Fruit fly (Drosophila melanogaster): Measurements from ENCODE around the gene skd.
A peak's percentile ranks its signal among the peaks of the same experiment; 100 is the strongest.

The skd gene

DNA sequence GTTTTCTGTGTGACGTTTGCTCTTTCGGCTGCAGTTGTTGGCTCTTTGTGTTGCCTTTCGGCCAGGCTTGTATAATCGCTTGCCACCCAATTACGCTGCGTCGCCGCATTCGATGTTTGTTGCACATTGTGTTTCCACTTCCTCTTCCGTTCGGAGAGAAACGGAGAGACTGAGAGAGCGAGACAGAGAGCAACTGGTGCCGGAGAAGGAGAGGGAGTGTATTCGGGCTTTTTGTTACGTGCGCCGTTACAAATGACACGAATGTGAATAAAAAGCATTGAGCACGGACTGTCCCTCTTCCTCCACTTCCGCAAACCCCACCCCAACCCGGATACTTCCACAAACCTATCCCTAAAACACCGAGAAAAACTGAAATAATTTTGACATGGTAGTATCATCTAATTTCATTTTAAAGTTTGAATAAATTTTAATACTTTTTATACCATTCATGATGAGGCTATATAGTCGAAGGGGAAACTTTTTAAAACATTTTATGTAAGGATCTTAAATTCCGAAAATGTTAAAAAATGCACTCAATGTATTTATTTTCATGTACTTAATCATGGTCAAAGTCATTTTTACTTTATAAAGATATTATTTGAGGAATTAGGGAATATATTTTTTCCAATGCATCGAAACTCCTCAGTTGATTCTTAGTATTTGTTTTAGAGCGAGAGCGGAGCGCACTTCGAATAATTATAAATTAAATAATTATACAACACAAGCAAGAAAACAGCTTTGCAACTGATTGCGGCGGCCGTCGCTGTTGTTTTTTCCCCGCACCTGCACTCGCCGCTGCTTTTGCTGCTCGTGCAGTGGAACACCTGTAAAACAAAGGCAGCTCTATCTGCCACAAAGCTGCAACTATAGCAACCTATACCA, 33.2 kb upstream of the skd start (continued):
- no peak for TF ChIP-seq usp (GFP tag; optimal IDR thresholded peaks at IDR 0.05)
- no peak for TF ChIP-seq Scr (GFP tag; IDR thresholded peaks at IDR 0.05; ENCODE audit: partially characterized antibody)
- no peak for TF ChIP-seq CG13624 (GFP tag; optimal IDR thresholded peaks at IDR 0.05)
- TF ChIP-seq onecut (GFP tag; IDR thresholded peaks at IDR 0.05): no peak
- no peak for TF ChIP-seq cad (GFP tag; optimal IDR thresholded peaks at IDR 0.05)
- TF ChIP-seq CG4617 (GFP tag; optimal IDR thresholded peaks at IDR 0.05; ENCODE audit: borderline replicate concordance): no peak
- TF ChIP-seq CG17328 (GFP tag; IDR thresholded peaks at IDR 0.05): no peak
- no peak for TF ChIP-seq CG8281 (tag; optimal IDR thresholded peaks at IDR 0.05)
- no peak for TF ChIP-seq Bgb (GFP tag; IDR thresholded peaks at IDR 0.05; ENCODE audit: partially characterized antibody)
- TF ChIP-seq slou (GFP tag; optimal IDR thresholded peaks at IDR 0.05): no peak
- TF ChIP-seq Hr51 (GFP tag; optimal IDR thresholded peaks at IDR 0.05): peak in 1 of 2 experiments; percentile 44
- no peak for TF ChIP-seq CG34422 (GFP tag; IDR thresholded peaks at IDR 0.05)
- no peak for TF ChIP-seq vnd (GFP tag; IDR thresholded peaks at IDR 0.05; ENCODE audit: partially characterized antibody)
- no peak for TF ChIP-seq kni (GFP tag; optimal IDR thresholded peaks at IDR 0.05)
- TF ChIP-seq CG10321 (GFP tag; IDR thresholded peaks at IDR 0.05): no peak
- no peak for TF ChIP-seq CG18476 (GFP tag; optimal IDR thresholded peaks at IDR 0.05)
- TF ChIP-seq CG12236 (GFP tag; optimal IDR thresholded peaks at IDR 0.05): no peak
- TF ChIP-seq CG7928 (GFP tag; optimal IDR thresholded peaks at IDR 0.05): no peak
- no peak for TF ChIP-seq Bteb2 (GFP tag; optimal IDR thresholded peaks at IDR 0.05)
- no peak for TF ChIP-seq ab (GFP tag; optimal IDR thresholded peaks at IDR 0.05)
- no peak for TF ChIP-seq CG4404 (GFP tag; IDR thresholded peaks at IDR 0.05)
- TF ChIP-seq CG2202 (tag; optimal IDR thresholded peaks at IDR 0.05): peak; percentile 0
- no peak for TF ChIP-seq slbo (GFP tag; IDR thresholded peaks at IDR 0.05)
- TF ChIP-seq HmgD (GFP tag; optimal IDR thresholded peaks at IDR 0.05): no peak
- no peak for TF ChIP-seq nau (GFP tag; optimal IDR thresholded peaks at IDR 0.05)
- no peak for TF ChIP-seq CG1647 (GFP tag; optimal IDR thresholded peaks at IDR 0.05)
- TF ChIP-seq CG9437 (GFP tag; optimal IDR thresholded peaks at IDR 0.05): no peak
- TF ChIP-seq CG2116 (GFP tag; optimal IDR thresholded peaks at IDR 0.05): no peak
- TF ChIP-seq gem (tag; optimal IDR thresholded peaks at IDR 0.05): peak; percentile 66
- TF ChIP-seq CG8924 (tag; optimal IDR thresholded peaks at IDR 0.05): peak; percentile 24
- TF ChIP-seq CG6272 (GFP tag; IDR thresholded peaks at IDR 0.05): no peak
- TF ChIP-seq CG14710 (tag; optimal IDR thresholded peaks at IDR 0.05): peak; percentile 16
- no peak for TF ChIP-seq bcd (GFP tag; optimal IDR thresholded peaks at IDR 0.05)
- TF ChIP-seq eve (GFP tag; optimal IDR thresholded peaks at IDR 0.05): no peak
- TF ChIP-seq CG1832 (GFP tag; optimal IDR thresholded peaks at IDR 0.05): no peak
- TF ChIP-seq row (GFP tag; IDR thresholded peaks at IDR 0.05): 0 out of 3 replicates have a peak, but pooled peaks have one; percentile 17
- TF ChIP-seq CG8765 (GFP tag; IDR thresholded peaks at IDR 0.05): no peak
- no peak for TF ChIP-seq CG2889 (GFP tag; IDR thresholded peaks at IDR 0.05)
- no peak for TF ChIP-seq CG12155 (GFP tag; optimal IDR thresholded peaks at IDR 0.05)
- TF ChIP-seq Mad (GFP tag; optimal IDR thresholded peaks at IDR 0.05): no peak
- no peak for TF ChIP-seq D (optimal IDR thresholded peaks at IDR 0.05)
- TF ChIP-seq D (GFP tag; optimal IDR thresholded peaks at IDR 0.05): peak; percentile 32
- no peak for TF ChIP-seq ems (GFP tag; optimal IDR thresholded peaks at IDR 0.05)
- 0 out of 2 replicates have a peak, but pooled peaks have one; percentile 20 for TF ChIP-seq seq (GFP tag; IDR thresholded peaks at IDR 0.05)
- no peak for TF ChIP-seq Deaf1 (tag; optimal IDR thresholded peaks at IDR 0.05)
- peak; percentile 53 for TF ChIP-seq CG31441 (GFP tag; IDR thresholded peaks at IDR 0.05)
- TF ChIP-seq grau (tag; optimal IDR thresholded peaks at IDR 0.05): peak; percentile 31
- TF ChIP-seq dati (GFP tag; IDR thresholded peaks at IDR 0.05): no peak
- no peak for TF ChIP-seq CG3065 (GFP tag; optimal IDR thresholded peaks at IDR 0.05)
- no peak for TF ChIP-seq CG12769 (tag; optimal IDR thresholded peaks at IDR 0.05)
